Worm (Caenorhabditis elegans) whole organism, late embryonic: ENCODE results near the gene gnrr-5.

ENCODE experiments used
- C08G9.2 ChIP-seq: sonication (generic microtip); optimal IDR thresholded peaks from 2 replicates; lab custom pipeline; 2016; ENCODE audit warnings: mild to moderate bottlenecking, missing genetic modification characterization, moderate library complexity, missing compliant biosample characterization
- nhr-11 ChIP-seq: fragments of 150-350 bp; optimal IDR thresholded peaks from 2 replicates; lab custom pipeline; 2014; ENCODE audit warnings: missing biosample characterization, missing genetic modification characterization

DNA sequence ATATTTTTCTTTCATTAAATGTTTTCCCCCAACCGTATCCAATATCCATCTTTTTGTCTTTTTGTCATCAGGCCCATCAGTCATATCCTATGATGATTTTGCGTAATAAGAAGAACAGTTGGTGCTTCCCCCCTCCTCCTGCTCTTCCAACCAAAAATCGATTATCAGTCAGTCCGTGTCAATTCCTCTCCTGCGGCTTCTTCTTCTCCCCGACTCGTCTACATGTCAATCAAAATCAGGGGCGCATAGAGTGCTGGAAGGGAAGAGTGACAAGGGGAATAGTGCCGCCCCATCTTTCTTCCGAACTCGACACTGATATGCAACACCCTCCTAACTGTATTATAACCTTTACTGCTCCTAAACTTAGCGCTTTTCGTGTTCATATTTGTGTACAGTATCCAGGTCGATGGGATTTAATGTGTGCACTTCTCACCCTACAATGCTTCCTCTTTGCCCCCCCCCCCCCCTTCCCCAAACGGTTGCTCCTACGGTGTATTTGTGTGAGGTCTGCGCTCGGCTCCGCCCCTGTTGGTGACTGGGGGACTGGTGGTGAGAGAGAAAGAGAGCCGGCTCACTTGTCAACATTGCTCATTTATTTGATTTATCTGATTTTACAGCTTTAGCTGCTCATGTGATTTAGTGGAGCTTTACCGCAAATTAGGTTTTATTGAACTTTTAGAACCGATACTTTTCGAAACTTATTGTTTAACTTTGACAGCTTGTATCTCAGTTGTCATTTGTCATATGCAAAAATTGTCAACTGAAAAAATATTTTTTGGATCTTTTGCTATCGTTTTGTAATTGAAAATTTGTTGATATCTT, 37.0 kb upstream of the gnrr-5 start:
- TF ChIP-seq C08G9.2 (tag; lab: Kevin White, UChicago) (no peak), nhr-11 (no peak)
